Worm (Caenorhabditis elegans) whole organism, L4 larva: ENCODE measurements around the gene D2096.9.

Source experiments
- D1046.2 ChIP-seq: fragments of 200-800 bp; sonication (Bioruptor generic); IDR thresholded peaks from 2 replicates; pipeline ENCODE4 v1.3.6; 2022; ENCODE audit warnings: missing genetic modification characterization, missing compliant biosample characterization
- F37D6.2 ChIP-seq: sonication (generic microtip); optimal IDR thresholded peaks from 2 replicates; lab custom pipeline; 2016; ENCODE audit warnings: mild to moderate bottlenecking, missing genetic modification characterization, missing compliant biosample characterization
- F44E2.7 ChIP-seq: fragments of 200-800 bp; sonication (Bioruptor generic); IDR thresholded peaks from 2 replicates; pipeline ENCODE4 v2.1.2; 2022; ENCODE audit warnings: missing genetic modification characterization, missing compliant biosample characterization
- Y5F2A.4 ChIP-seq: fragments of 200-800 bp; sonication (Bioruptor generic); optimal IDR thresholded peaks from 2 replicates; lab custom pipeline; 2018; ENCODE audit warnings: mild to moderate bottlenecking, missing genetic modification characterization, missing compliant biosample characterization
- aha-1 ChIP-seq: fragments of 150-350 bp; peaks from one replicate; lab custom pipeline; 2014; ENCODE audit warnings: missing biosample characterization, missing genetic modification characterization
- arid-1 ChIP-seq: fragments of 200-800 bp; sonication (Bioruptor generic); conservative IDR thresholded peaks from 2 replicates; pipeline ENCODE4 v1.3.6; 2022; ENCODE audit warnings: missing genetic modification reagents, missing genetic modification characterization, missing compliant biosample characterization
- ceh-28 ChIP-seq: fragments of 150-350 bp; optimal IDR thresholded peaks from 2 replicates; lab custom pipeline; 2014; ENCODE audit warnings: missing biosample characterization, missing genetic modification reagents, missing genetic modification characterization
- ceh-32 ChIP-seq: sonication (generic microtip); optimal IDR thresholded peaks from 2 replicates; lab custom pipeline; 2016; ENCODE audit warnings: mild to moderate bottlenecking, missing genetic modification characterization, missing compliant biosample characterization; ENCODE audit not compliant: poor library complexity
- ceh-44 ChIP-seq: fragments of 200-800 bp; sonication (Bioruptor generic); IDR thresholded peaks from 2 replicates; pipeline ENCODE4 v1.3.6; 2022; ENCODE audit warnings: missing genetic modification reagents, missing genetic modification characterization, missing compliant biosample characterization
- cey-2 ChIP-seq: sonication (generic microtip); optimal IDR thresholded peaks from 3 replicates; lab custom pipeline; 2017; ENCODE audit warnings: missing genetic modification characterization, mild to moderate bottlenecking, missing compliant biosample characterization, antibody characterized with exemption, borderline replicate concordance; ENCODE audit not compliant: insufficient read depth
- daf-16 ChIP-seq, 3 experiments: sonication (generic microtip); optimal IDR thresholded peaks; 2 replicates each; lab custom pipeline; 2016 to 2017; ENCODE audit warnings: missing genetic modification characterization in 3 of 3, missing genetic modification reagents in 3 of 3, mild to moderate bottlenecking in 2 of 3, missing compliant biosample characterization in 2 of 3, missing biosample characterization in 1 of 3, moderate library complexity in 1 of 3
- daf-19 ChIP-seq: fragments of 200-800 bp; sonication (Bioruptor generic); conservative IDR thresholded peaks from 2 replicates; pipeline ENCODE4 v1.3.6; 2022; ENCODE audit warnings: missing genetic modification characterization, missing compliant biosample characterization
- dmd-6 ChIP-seq: fragments of 200-800 bp; sonication (Bioruptor generic); IDR thresholded peaks from 2 replicates; pipeline ENCODE4 v1.3.6; 2022; ENCODE audit warnings: missing genetic modification reagents, missing genetic modification characterization, missing compliant biosample characterization
- dmd-9 ChIP-seq: fragments of 200-800 bp; sonication (Bioruptor generic); IDR thresholded peaks from 2 replicates; pipeline ENCODE4 v1.3.6; 2022; ENCODE audit warnings: missing genetic modification reagents, missing genetic modification characterization, missing compliant biosample characterization
- dpl-1 ChIP-seq: fragments of 150-350 bp; optimal IDR thresholded peaks from 2 replicates; lab custom pipeline; 2014; ENCODE audit warnings: missing biosample characterization, missing genetic modification reagents, missing genetic modification characterization
- dve-1 ChIP-seq: sonication (generic microtip); optimal IDR thresholded peaks from 2 replicates; lab custom pipeline; 2017; ENCODE audit warnings: antibody characterized with exemption, mild to moderate bottlenecking, missing genetic modification characterization, missing compliant biosample characterization; ENCODE audit not compliant: insufficient read depth
- egl-27 ChIP-seq: sonication (generic microtip); optimal IDR thresholded peaks from 3 replicates; lab custom pipeline; 2017; ENCODE audit warnings: missing biosample characterization, missing genetic modification reagents, missing genetic modification characterization
- fos-1 ChIP-seq: fragments of 150-350 bp; optimal IDR thresholded peaks from 2 replicates; lab custom pipeline; 2014; ENCODE audit warnings: missing biosample characterization, missing genetic modification characterization
- hif-1 ChIP-seq, 2 experiments: sonication (generic microtip); optimal IDR thresholded peaks; 2 replicates each; lab custom pipeline; 2016 to 2017; ENCODE audit warnings: missing compliant biosample characterization in 2 of 2, missing genetic modification characterization in 2 of 2, missing genetic modification reagents in 2 of 2, missing genotype in 2 of 2, mild to moderate bottlenecking in 1 of 2
- hlh-11 ChIP-seq: fragments of 200-800 bp; sonication (Bioruptor generic); optimal IDR thresholded peaks from 2 replicates; lab custom pipeline; 2018; ENCODE audit warnings: mild to moderate bottlenecking, missing genetic modification characterization, missing compliant biosample characterization
- hlh-30 ChIP-seq: sonication (generic microtip); optimal IDR thresholded peaks from 2 replicates; lab custom pipeline; 2017; ENCODE audit warnings: antibody characterized with exemption, mild to moderate bottlenecking, missing genetic modification characterization, missing compliant biosample characterization; ENCODE audit not compliant: insufficient read depth
- hmg-1.1 ChIP-seq: fragments of 200-800 bp; sonication (Bioruptor generic); IDR thresholded peaks from 2 replicates; pipeline ENCODE4 v1.3.6; 2022; ENCODE audit warnings: missing genetic modification reagents, missing genetic modification characterization, missing compliant biosample characterization
- lim-7 ChIP-seq: fragments of 200-800 bp; sonication (Bioruptor generic); IDR thresholded peaks from 2 replicates; pipeline ENCODE4 v1.3.6; 2022; ENCODE audit warnings: missing genetic modification characterization, missing compliant biosample characterization
- lin-15B ChIP-seq: fragments of 150-350 bp; sonication (generic microtip); optimal IDR thresholded peaks from 3 replicates; lab custom pipeline; 2014; ENCODE audit warnings: missing biosample characterization, missing genetic modification characterization
- lin-29 ChIP-seq: fragments of 200-800 bp; sonication (Bioruptor generic); IDR thresholded peaks from 2 replicates; pipeline ENCODE4 v1.3.6; 2022; ENCODE audit warnings: missing genetic modification reagents, missing genetic modification characterization, missing compliant biosample characterization
- lin-38 ChIP-seq: fragments of 200-800 bp; sonication (Bioruptor generic); IDR thresholded peaks from 2 replicates; pipeline ENCODE4 v1.3.6; 2022; ENCODE audit warnings: missing genetic modification reagents, missing genetic modification characterization, missing compliant biosample characterization
- lsy-2 ChIP-seq, 2 experiments: fragments of 150-350 bp in 1 of 2; sonication (generic microtip) in 1 of 2; optimal IDR thresholded peaks; 2 replicates each; lab custom pipeline; 2014 to 2017; ENCODE audit warnings: missing biosample characterization in 2 of 2, missing genetic modification characterization in 2 of 2
- mdl-1 ChIP-seq, 2 experiments: fragments of 150-350 bp in 1 of 2; sonication (generic microtip) in 1 of 2; optimal IDR thresholded peaks; 2 replicates each; lab custom pipeline; 2014 to 2017; ENCODE audit warnings: missing biosample characterization in 2 of 2, missing genetic modification characterization in 2 of 2
- mdt-29 ChIP-seq: fragments of 200-800 bp; sonication (Bioruptor generic); IDR thresholded peaks from 2 replicates; pipeline ENCODE4 v1.3.6; 2022; ENCODE audit warnings: missing genetic modification reagents, missing genetic modification characterization, missing compliant biosample characterization
- mes-2 ChIP-seq: sonication (generic microtip); optimal IDR thresholded peaks from 2 replicates; lab custom pipeline; 2016; ENCODE audit warnings: missing genotype, mild to moderate bottlenecking, missing genetic modification characterization, missing compliant biosample characterization; ENCODE audit not compliant: poor library complexity, severe bottlenecking
- mxl-2 ChIP-seq: fragments of 200-800 bp; sonication (Bioruptor generic); conservative IDR thresholded peaks from 2 replicates; pipeline ENCODE4 v1.3.6; 2022; ENCODE audit warnings: missing genetic modification reagents, missing genetic modification characterization, missing compliant biosample characterization
- mxl-3 ChIP-seq: fragments of 200-800 bp; sonication (Bioruptor generic); optimal IDR thresholded peaks from 2 replicates; lab custom pipeline; 2018; ENCODE audit warnings: mild to moderate bottlenecking, missing genetic modification characterization, missing compliant biosample characterization
- nhr-10 ChIP-seq: fragments of 150-350 bp; optimal IDR thresholded peaks from 2 replicates; lab custom pipeline; 2014; ENCODE audit warnings: missing biosample characterization, missing genetic modification characterization
- nhr-25 ChIP-seq: sonication (generic microtip); optimal IDR thresholded peaks from 2 replicates; lab custom pipeline; 2017; ENCODE audit warnings: missing genetic modification characterization, mild to moderate bottlenecking, missing compliant biosample characterization, antibody characterized with exemption, moderate library complexity, borderline replicate concordance; ENCODE audit not compliant: insufficient read depth
- nhr-28 ChIP-seq: fragments of 150-350 bp; optimal IDR thresholded peaks from 2 replicates; lab custom pipeline; 2014; ENCODE audit warnings: missing biosample characterization, missing genetic modification characterization
- nhr-76 ChIP-seq: fragments of 150-350 bp; optimal IDR thresholded peaks from 2 replicates; lab custom pipeline; 2014; ENCODE audit warnings: missing biosample characterization, missing genetic modification characterization
- pha-4 ChIP-seq, 2 experiments: fragments of 150-350 bp in 1 of 2; fragments of 200-800 bp in 1 of 2; sonication (Bioruptor generic) in 1 of 2; IDR thresholded peaks in 1 of 2; optimal IDR thresholded peaks in 1 of 2; 2 replicates each; pipeline versions ENCODE4 v1.3.6 to Lab custom; 2014 to 2022; ENCODE audit warnings: missing genetic modification characterization in 2 of 2, missing genetic modification reagents in 2 of 2, missing biosample characterization in 1 of 2, missing compliant biosample characterization in 1 of 2
- pqm-1 ChIP-seq: sonication (generic microtip); optimal IDR thresholded peaks from 2 replicates; lab custom pipeline; 2017; ENCODE audit warnings: missing biosample characterization, missing genetic modification characterization
- rbr-2 ChIP-seq: sonication (generic microtip); optimal IDR thresholded peaks from 2 replicates; lab custom pipeline; 2016; ENCODE audit warnings: missing genotype, missing genetic modification characterization, missing compliant biosample characterization
- spr-3 ChIP-seq: fragments of 200-800 bp; sonication (Bioruptor generic); optimal IDR thresholded peaks from 2 replicates; lab custom pipeline; 2018; ENCODE audit warnings: mild to moderate bottlenecking, missing genetic modification characterization, missing compliant biosample characterization
- tra-1 ChIP-seq: fragments of 200-800 bp; sonication (Bioruptor generic); IDR thresholded peaks from 2 replicates; pipeline ENCODE4 v1.3.6; 2022; ENCODE audit warnings: missing genetic modification reagents, missing genetic modification characterization, missing compliant biosample characterization
- zfp-3 ChIP-seq: fragments of 200-800 bp; sonication (Bioruptor generic); conservative IDR thresholded peaks from 2 replicates; pipeline ENCODE4 v1.3.6; 2022; ENCODE audit warnings: missing genetic modification reagents, missing genetic modification characterization, missing compliant biosample characterization
- zip-2 ChIP-seq: fragments of 150-350 bp; optimal IDR thresholded peaks from 2 replicates; lab custom pipeline; 2014; ENCODE audit warnings: missing biosample characterization, missing genetic modification characterization
- ztf-11 ChIP-seq: fragments of 150-350 bp; optimal IDR thresholded peaks from 2 replicates; lab custom pipeline; 2014; ENCODE audit warnings: missing biosample characterization, missing genetic modification characterization
- ztf-7 ChIP-seq: fragments of 150-350 bp; optimal IDR thresholded peaks from 2 replicates; lab custom pipeline; 2014; ENCODE audit warnings: missing biosample characterization, missing genetic modification characterization

D2096.9 gene

ce11 chrIV:8369135-8369534 lies 13.5 kb downstream of the D2096.9 start, which contains the start of gene D2096.6 (continued):
- no peak for TF ChIP-seq hmg-1.1

- peak; percentile 93 for TF ChIP-seq aha-1 (tag; lab: Kevin White, UChicago)
- TF ChIP-seq D1046.2 (GFP tag; lab: Robert Waterston, UW), result no peak
- TF ChIP-seq, all 104 proteins: peak for 1
Observed at ce11 chrIV:8367887-8368286, 14.7 kb downstream of the D2096.9 start.

ce11 chrIV:8366295-8366694 lies 16.3 kb downstream of the D2096.9 start, which contains the start of gene aagr-1:
aagr-1 (plus strand) TSS chrIV:8366521.
- peak in 1 of 2 experiments; percentile 53 for TF ChIP-seq mdl-1 (tag; optimal IDR thresholded peaks at IDR 0.05; lab: Kevin White, UChicago)
- TF ChIP-seq nhr-25, result no peak
- no peak for TF ChIP-seq lsy-2 (tag; optimal IDR thresholded peaks at IDR 0.05; lab: Kevin White, UChicago)
- TF ChIP-seq zfp-3 (GFP tag; lab: Robert Waterston, UW), result no peak
- no peak for TF ChIP-seq rbr-2 (tag; lab: Kevin White, UChicago)
- TF ChIP-seq hif-1 (tag; optimal IDR thresholded peaks at IDR 0.05; lab: Kevin White, UChicago), result no peak
- TF ChIP-seq nhr-10 (tag; lab: Kevin White, UChicago), result no peak
- TF ChIP-seq hmg-1.1, result no peak
- no peak for TF ChIP-seq lin-15B
- no peak for TF ChIP-seq tra-1 (GFP tag; lab: Robert Waterston, UW)
- TF ChIP-seq nhr-76 (tag; lab: Kevin White, UChicago), result no peak
- no peak for TF ChIP-seq fos-1 (tag; lab: Kevin White, UChicago)
- TF ChIP-seq pqm-1, result peak; percentile 34
- no peak for TF ChIP-seq mdt-29
- no peak for TF ChIP-seq ztf-7
- no peak for TF ChIP-seq aha-1 (tag; lab: Kevin White, UChicago)
- TF ChIP-seq pha-4 (GFP tag; IDR thresholded peaks at IDR 0.05; lab: Robert Waterston, UW), result no peak
- TF ChIP-seq pha-4 (tag; optimal IDR thresholded peaks at IDR 0.05; lab: Kevin White, UChicago), result no peak
- peak; percentile 39 for TF ChIP-seq hlh-11 (tag; lab: Kevin White, UChicago)
- TF ChIP-seq dve-1 (tag; lab: Kevin White, UChicago), result peak; percentile 42
- TF ChIP-seq dmd-6 (GFP tag; lab: Robert Waterston, UW), result peak; percentile 79
- peak; percentile 47 for TF ChIP-seq nhr-28 (tag; lab: Kevin White, UChicago)
- no peak for TF ChIP-seq lin-38 (GFP tag; lab: Robert Waterston, UW)
- TF ChIP-seq egl-27 (tag; lab: Kevin White, UChicago), result no peak
- no peak for TF ChIP-seq dmd-9 (GFP tag; lab: Robert Waterston, UW)
- no peak for TF ChIP-seq ceh-44 (GFP tag; lab: Robert Waterston, UW)
- TF ChIP-seq ceh-32 (tag; lab: Kevin White, UChicago), result no peak
- no peak for TF ChIP-seq cey-2
- TF ChIP-seq F44E2.7 (GFP tag; lab: Robert Waterston, UW), result no peak
- no peak for TF ChIP-seq mes-2
- TF ChIP-seq mxl-2 (GFP tag; lab: Robert Waterston, UW), result no peak
- no peak for TF ChIP-seq dpl-1 (GFP tag; lab: Kevin White, UChicago)
- TF ChIP-seq ztf-11 (tag; lab: Kevin White, UChicago), result no peak
- peak; percentile 41 for TF ChIP-seq hlh-30 (tag; lab: Kevin White, UChicago)
- TF ChIP-seq spr-3 (GFP tag; lab: Kevin White, UChicago), result no peak
- TF ChIP-seq daf-16 (GFP tag; optimal IDR thresholded peaks at IDR 0.05; lab: Kevin White, UChicago), result no peak
- peak; percentile 46 for TF ChIP-seq daf-16 (tag; optimal IDR thresholded peaks at IDR 0.05; lab: Kevin White, UChicago)
- TF ChIP-seq zip-2 (tag; lab: Kevin White, UChicago), result no peak
- no peak for TF ChIP-seq ceh-28 (tag; lab: Kevin White, UChicago)
- no peak for TF ChIP-seq lim-7
- no peak for TF ChIP-seq arid-1 (GFP tag; lab: Robert Waterston, UW)
- TF ChIP-seq F37D6.2, result no peak
- TF ChIP-seq Y5F2A.4 (GFP tag; lab: Kevin White, UChicago), result no peak
- peak; percentile 13 for TF ChIP-seq mxl-3
- no peak for TF ChIP-seq daf-19
- no peak for TF ChIP-seq lin-29 (GFP tag; lab: Robert Waterston, UW)
